Fruit fly (Drosophila melanogaster) S2 (cell line): ENCODE measurements around the gene REPTOR-BP.

Source experiments
- CG8478 ChIP-seq: fragments of >200 bp; optimal IDR thresholded peaks from 2 replicates; lab custom pipeline; 2018
- CTCF ChIP-seq, 2 experiments: fragments of >200 bp; optimal IDR thresholded peaks; 2 replicates each; lab custom pipeline; 2018

Gene REPTOR-BP

DNA sequence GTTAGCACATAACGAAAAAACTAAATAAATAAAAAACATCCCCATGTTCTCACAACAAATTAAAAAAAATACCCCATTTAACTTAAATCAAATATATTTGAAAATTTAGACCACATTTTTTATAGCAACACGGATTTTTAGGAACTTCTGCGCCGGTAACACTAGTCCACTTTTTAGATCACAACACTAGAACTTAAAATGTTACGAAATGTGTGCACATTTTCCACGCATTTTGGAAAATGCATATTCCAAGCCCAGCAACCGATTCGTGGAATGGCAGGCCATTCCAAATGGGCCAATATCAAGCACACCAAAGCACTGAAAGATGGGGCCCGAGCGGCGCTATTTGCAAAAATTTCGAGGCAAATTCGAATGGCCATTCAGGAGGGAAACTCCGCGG lies 4.8 kb downstream of the REPTOR-BP start, which contains the start of gene CG4957:
TSS of gene CG4957 (plus strand) at position 185 of the 400 bp plus-strand sequence.
- TF ChIP-seq CG8478 (lab: Kevin White, UChicago): no peak
- no peak for TF ChIP-seq CTCF (optimal IDR thresholded peaks at IDR 0.05; lab: Kevin White, UChicago)

DNA sequence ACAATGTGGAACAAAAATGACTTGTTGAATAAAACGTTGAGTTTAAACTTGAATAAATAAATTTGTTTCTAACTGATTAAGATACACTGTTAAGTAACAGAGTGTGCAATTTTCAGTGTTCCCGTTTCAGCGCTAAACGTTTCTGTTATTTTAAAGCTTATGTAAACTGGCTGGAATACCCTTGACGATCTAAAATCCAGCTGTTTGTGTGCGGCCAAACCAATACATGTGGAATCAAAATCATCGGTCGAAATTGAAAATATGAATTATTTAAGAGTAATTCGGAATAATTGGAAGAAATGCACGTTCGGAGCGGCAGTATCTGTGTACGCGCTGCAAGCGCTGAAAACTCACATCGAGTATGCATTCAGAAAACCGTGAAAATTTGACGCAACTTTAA lies 5.9 kb downstream of the REPTOR-BP start, which contains the start of gene Mulk:
TSS of gene Mulk (plus strand) at position 198 of the 400 bp plus-strand sequence.
- TF ChIP-seq CTCF (optimal IDR thresholded peaks at IDR 0.05; lab: Kevin White, UChicago): no peak
- no peak for TF ChIP-seq CG8478 (lab: Kevin White, UChicago)

dm6 chr2L:10272224-10272623 lies 8.3 kb downstream of the REPTOR-BP start, which contains the start of gene trk:
TSS of gene trk (minus strand) at chr2L:10272324.
- TF ChIP-seq CTCF (optimal IDR thresholded peaks at IDR 0.05; lab: Kevin White, UChicago) (no peak), CG8478 (lab: Kevin White, UChicago) (no peak)

- TF ChIP-seq CTCF (optimal IDR thresholded peaks at IDR 0.05; lab: Kevin White, UChicago): no peak
These were observed 12.5 kb downstream of the REPTOR-BP start for dm6 chr2L:10276436-10276835.

DNA sequence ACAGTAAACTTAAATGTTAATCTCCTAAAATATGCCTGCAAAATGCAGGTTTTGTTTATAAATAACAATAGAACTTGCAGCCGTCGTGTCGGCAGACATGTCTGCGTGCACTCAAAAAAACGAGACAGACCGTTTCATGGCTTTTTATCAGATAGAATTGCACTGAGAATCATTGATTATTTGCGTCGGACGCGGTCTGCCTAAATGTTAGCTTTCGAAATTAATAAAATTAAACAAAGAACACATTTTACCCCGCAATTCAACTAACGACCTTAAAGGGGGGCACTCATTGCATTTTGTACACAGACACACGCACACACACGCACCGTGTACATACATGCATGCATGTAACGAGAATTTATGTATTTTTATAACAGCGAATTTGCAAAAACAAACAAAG lies 12.9 kb downstream of the REPTOR-BP start:
- no peak for TF ChIP-seq CG8478 (lab: Kevin White, UChicago)
- no peak for TF ChIP-seq CTCF (optimal IDR thresholded peaks at IDR 0.05; lab: Kevin White, UChicago)

dm6 chr2L:10277362-10277761 lies 13.4 kb downstream of the REPTOR-BP start:
- TF ChIP-seq CG8478 (lab: Kevin White, UChicago): no peak
- peak in 1 of 2 experiments; percentile 9 for TF ChIP-seq CTCF (optimal IDR thresholded peaks at IDR 0.05; lab: Kevin White, UChicago)

DNA sequence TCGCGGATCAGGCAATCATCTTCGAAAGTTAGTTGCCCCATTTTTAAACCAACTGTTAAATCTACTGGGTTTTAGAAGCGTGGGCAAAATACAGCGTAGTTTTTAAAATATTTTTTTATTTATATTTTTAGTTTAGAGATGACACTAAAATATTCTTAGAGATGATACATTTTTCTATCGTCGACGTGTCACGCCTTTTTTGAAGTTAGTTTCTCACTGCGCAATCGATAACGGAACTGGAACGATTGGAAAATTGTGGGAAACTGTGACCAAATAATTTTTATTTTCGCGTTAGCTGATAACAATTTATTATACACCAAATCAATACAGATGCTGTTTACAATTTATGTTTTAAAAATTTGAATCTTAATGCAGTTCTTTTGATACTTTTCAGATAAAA lies 14.7 kb downstream of the REPTOR-BP start, which contains the start of gene Utx:
TSS of gene Utx (minus strand) at position 154 of the 400 bp plus-strand sequence.
- no peak for TF ChIP-seq CG8478 (lab: Kevin White, UChicago)
- TF ChIP-seq CTCF (optimal IDR thresholded peaks at IDR 0.05; lab: Kevin White, UChicago): peak in 1 of 2 experiments; percentile 21

- TF ChIP-seq CG8478 (lab: Kevin White, UChicago) (no peak), CTCF (optimal IDR thresholded peaks at IDR 0.05; lab: Kevin White, UChicago) (no peak)
These were observed 16.8 kb downstream of the REPTOR-BP start, which contains the start of gene CG34043 for dm6 chr2L:10280772-10281171. TSS of gene CG34043 (minus strand) at chr2L:10280872.

- no peak for TF ChIP-seq CG8478 (lab: Kevin White, UChicago)
- TF ChIP-seq CTCF (optimal IDR thresholded peaks at IDR 0.05; lab: Kevin White, UChicago): no peak
These were observed 27.4 kb downstream of the REPTOR-BP start for dm6 chr2L:10291276-10291675.

DNA sequence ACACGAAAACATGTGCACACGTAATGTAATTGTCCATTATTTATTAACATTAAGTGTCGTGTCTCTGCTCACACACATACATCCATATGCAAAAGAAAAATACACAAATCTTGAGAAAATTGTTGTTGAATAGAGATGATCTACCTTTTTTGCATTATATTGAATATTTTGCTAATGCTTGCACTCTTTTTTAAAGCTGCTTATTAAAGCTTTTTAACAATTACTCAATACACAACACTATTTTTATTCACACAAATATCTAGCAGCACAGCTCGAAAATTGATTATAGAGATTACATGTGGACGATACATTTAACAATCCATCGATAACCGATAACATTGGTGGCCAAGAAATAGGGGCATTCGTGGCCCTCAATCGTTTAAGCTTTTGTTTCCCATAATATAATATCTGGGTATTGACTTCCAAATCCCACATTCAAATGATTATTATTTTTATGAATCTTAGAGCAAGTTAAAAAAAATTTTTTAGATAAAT lies 28.2 kb downstream of the REPTOR-BP start, which contains the start of gene Ufd4:
TSS of gene Ufd4 (minus strand) at position 300 of the 495 bp plus-strand sequence.
- TF ChIP-seq CG8478 (lab: Kevin White, UChicago) (no peak), CTCF (optimal IDR thresholded peaks at IDR 0.05; lab: Kevin White, UChicago) (no peak)

DNA sequence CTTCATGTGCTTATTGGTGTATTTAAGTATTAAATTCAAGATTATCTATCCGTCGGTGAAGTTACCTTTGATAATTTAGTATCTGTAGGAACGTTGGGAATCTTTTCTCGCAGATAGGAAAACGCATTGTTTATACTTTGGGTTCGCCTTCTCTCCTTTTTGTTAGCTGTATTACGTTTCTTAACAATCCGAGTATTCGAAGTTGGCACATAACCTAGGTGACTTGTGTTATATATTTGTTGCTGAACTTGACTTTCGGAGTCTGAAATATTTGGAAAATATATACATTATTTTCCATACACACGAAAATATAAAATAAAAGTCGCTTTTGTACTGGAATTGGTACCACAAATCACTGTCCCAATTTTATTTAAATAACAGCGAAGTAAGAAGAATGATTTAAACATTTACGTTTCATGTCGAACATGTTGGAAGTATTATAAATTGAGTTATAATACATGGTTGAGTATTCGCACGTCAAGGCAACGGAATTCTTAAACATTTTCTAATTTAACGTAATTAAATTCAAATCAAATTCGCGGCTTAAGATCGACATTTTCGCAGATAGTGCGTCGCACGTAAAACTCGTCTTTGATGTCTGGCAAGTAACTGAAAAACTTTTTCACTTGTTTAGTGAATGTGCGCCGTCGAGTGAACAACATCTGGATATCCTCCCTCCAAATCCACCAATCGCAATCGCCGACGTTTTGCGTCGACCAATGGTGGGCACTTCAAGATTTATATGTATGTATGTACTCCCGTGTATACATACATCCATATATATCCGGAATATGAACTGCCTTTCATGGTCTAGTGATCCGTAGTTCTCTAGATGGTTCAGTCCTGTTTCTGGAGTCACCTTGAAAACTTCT lies 31.1 kb downstream of the REPTOR-BP start, which contains the start of gene Hand:
TSS of gene Hand (minus strand) at position 588 of the 872 bp plus-strand sequence.
- no peak for TF ChIP-seq CTCF (optimal IDR thresholded peaks at IDR 0.05; lab: Kevin White, UChicago)
- TF ChIP-seq CG8478 (lab: Kevin White, UChicago): no peak

DNA sequence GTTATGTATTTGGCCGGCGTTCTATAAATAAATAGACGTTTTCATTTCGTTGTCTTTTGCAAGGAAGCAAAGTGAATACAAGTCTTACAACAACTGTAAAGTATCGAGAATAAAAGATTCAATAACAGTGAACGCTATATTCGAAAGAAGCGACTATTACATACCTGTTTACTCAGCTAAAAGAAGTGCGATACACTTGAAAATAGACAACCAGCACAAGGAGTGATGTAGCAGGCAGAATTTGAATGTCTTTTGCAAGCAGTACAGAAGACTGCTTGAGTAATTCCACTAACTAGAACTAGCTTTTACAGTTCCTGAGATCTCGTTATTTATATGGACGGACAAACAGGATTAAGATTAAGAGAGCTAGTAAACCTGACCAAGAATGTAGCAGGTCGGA lies 34.4 kb downstream of the REPTOR-BP start:
- TF ChIP-seq CG8478 (lab: Kevin White, UChicago) (no peak), CTCF (optimal IDR thresholded peaks at IDR 0.05; lab: Kevin White, UChicago) (peak; percentile 19 to 40)

- TF ChIP-seq CG8478 (lab: Kevin White, UChicago) (no peak), CTCF (optimal IDR thresholded peaks at IDR 0.05; lab: Kevin White, UChicago) (no peak)
These were observed 35.3 kb downstream of the REPTOR-BP start for dm6 chr2L:10299077-10299809.

dm6 chr2L:10299810-10300147 lies 35.9 kb downstream of the REPTOR-BP start, which contains the start of gene CYLD:
TSS of gene CYLD (minus strand) at chr2L:10299847.
- TF ChIP-seq CG8478 (lab: Kevin White, UChicago) (no peak), CTCF (optimal IDR thresholded peaks at IDR 0.05; lab: Kevin White, UChicago) (no peak)
